Fruit fly (Drosophila melanogaster): ENCODE measurements around the gene Uqcc1.

- TF ChIP-seq Blimp-1 (GFP tag; optimal IDR thresholded peaks at IDR 0.05) (no peak), CG10669 (GFP tag; optimal IDR thresholded peaks at IDR 0.05) (no peak), CG9139 (GFP tag; optimal IDR thresholded peaks at IDR 0.05) (no peak)
Measured at dm6 chr3L:6931850-6932249, 26.1 kb downstream of the Uqcc1 start, which contains the start of gene CG45413.
